Fruit fly (Drosophila melanogaster): ENCODE measurements around the gene CG34447.
A peak's percentile ranks its signal among the peaks of the same experiment; 100 is the strongest.

Gene CG34447

dm6 chr2L:2397080-2397479, 22.7 kb downstream of the CG34447 start (continued):
- peak; percentile 49 for TF ChIP-seq Hey (tag; optimal IDR thresholded peaks at IDR 0.05)
- peak; percentile 10 for TF ChIP-seq gem (tag; optimal IDR thresholded peaks at IDR 0.05)
- 0 out of 2 replicates have a peak, but pooled peaks have one; percentile 11 for TF ChIP-seq H2.0 (GFP tag; IDR thresholded peaks at IDR 0.05)
- TF ChIP-seq CG6683 (GFP tag; optimal IDR thresholded peaks at IDR 0.05) = no peak
- peak; percentile 53 for TF ChIP-seq sens (GFP tag)
- peak; percentile 36 for TF ChIP-seq CG11504 (tag; optimal IDR thresholded peaks at IDR 0.05)
- TF ChIP-seq tin (GFP tag; optimal IDR thresholded peaks at IDR 0.05) = peak; percentile 17
- no peak for TF ChIP-seq pros (GFP tag; optimal IDR thresholded peaks at IDR 0.05)
- TF ChIP-seq bsh (GFP tag; optimal IDR thresholded peaks at IDR 0.05) = peak in 1 of 2 experiments; percentile 33
- TF ChIP-seq CG7839 (tag; optimal IDR thresholded peaks at IDR 0.05) = peak; percentile 14
- peak; percentile 42 for TF ChIP-seq CG10979 (tag; optimal IDR thresholded peaks at IDR 0.05)
- peak; percentile 29; the same call in 1 of the 2 replicates for TF ChIP-seq ranshi (GFP tag; IDR thresholded peaks at IDR 0.05)
- TF ChIP-seq Med (GFP tag) = peak; percentile 40

dm6 chr2L:2394872-2395271, 24.9 kb downstream of the CG34447 start:
- TF ChIP-seq crp (GFP tag; optimal IDR thresholded peaks at IDR 0.05) (no peak), CG11504 (tag; optimal IDR thresholded peaks at IDR 0.05) (peak; percentile 40), CG7556 (GFP tag; optimal IDR thresholded peaks at IDR 0.05) (peak; percentile 16), CG17359 (tag; optimal IDR thresholded peaks at IDR 0.05) (peak; percentile 7), CG6765 (GFP tag; optimal IDR thresholded peaks at IDR 0.05) (no peak), CG7839 (tag; optimal IDR thresholded peaks at IDR 0.05) (peak; percentile 8), CG15269 (tag; optimal IDR thresholded peaks at IDR 0.05) (peak; percentile 3), pita (GFP tag; optimal IDR thresholded peaks at IDR 0.05) (no peak), hbn (GFP tag; IDR thresholded peaks at IDR 0.05; ENCODE audit: partially characterized antibody) (no peak), row (GFP tag; IDR thresholded peaks at IDR 0.05) (peak; percentile 47; the same call in 2 of the 3 replicates), vvl (GFP tag; IDR thresholded peaks at IDR 0.05) (peak; percentile 27; the same call in 1 of the 2 replicates), Xrp1 (GFP tag; IDR thresholded peaks at IDR 0.05) (0 out of 2 replicates have a peak, but pooled peaks have one; percentile 9), CG10209 (GFP tag; optimal IDR thresholded peaks at IDR 0.05) (no peak), CG13424 (tag; optimal IDR thresholded peaks at IDR 0.05) (peak; percentile 10), Fer1 (GFP tag; optimal IDR thresholded peaks at IDR 0.05) (peak; percentile 18), dmrt99B (tag; optimal IDR thresholded peaks at IDR 0.05) (peak; percentile 38), gem (tag; optimal IDR thresholded peaks at IDR 0.05) (peak; percentile 40), CG6689 (GFP tag; IDR thresholded peaks at IDR 0.05) (0 out of 2 replicates have a peak, but pooled peaks have one; percentile 14), CG6854 (GFP tag; optimal IDR thresholded peaks at IDR 0.05) (no peak), ind (GFP tag; optimal IDR thresholded peaks at IDR 0.05) (no peak), Med (GFP tag) (peak; percentile 70), p53 (GFP tag; optimal IDR thresholded peaks at IDR 0.05) (no peak), sens (GFP tag) (peak; percentile 6), Sox102F (GFP tag; optimal IDR thresholded peaks at IDR 0.05) (peak; percentile 37), CG32767 (GFP tag; IDR thresholded peaks at IDR 0.05) (no peak), Hr51 (GFP tag; optimal IDR thresholded peaks at IDR 0.05) (peak in 1 of 2 experiments; percentile 6), bsh (GFP tag; optimal IDR thresholded peaks at IDR 0.05) (peak in 1 of 2 experiments; percentile 23), CG8290 (GFP tag; optimal IDR thresholded peaks at IDR 0.05) (no peak), CG8290 (tag; optimal IDR thresholded peaks at IDR 0.05) (no peak), amos (GFP tag; IDR thresholded peaks at IDR 0.05; ENCODE audit: partially characterized antibody) (no peak), CG17328 (GFP tag; IDR thresholded peaks at IDR 0.05) (peak; percentile 45; the same call in 1 of the 2 replicates), CG10543 (GFP tag; optimal IDR thresholded peaks at IDR 0.05) (no peak), PHDP (tag; optimal IDR thresholded peaks at IDR 0.05) (peak; percentile 4), lab (GFP tag; optimal IDR thresholded peaks at IDR 0.05) (peak; percentile 35), onecut (GFP tag; IDR thresholded peaks at IDR 0.05) (peak; percentile 54), Tbp (GFP tag; optimal IDR thresholded peaks at IDR 0.05) (no peak), ATbp (GFP tag; optimal IDR thresholded peaks at IDR 0.05) (peak; percentile 3), CG2678 (tag; optimal IDR thresholded peaks at IDR 0.05) (peak; percentile 36), CG18599 (GFP tag; optimal IDR thresholded peaks at IDR 0.05) (peak; percentile 48)

All from whole organism, embryonic.